Worm (Caenorhabditis elegans): ENCODE results near the gene K08F8.15.

The K08F8.15 gene

DNA sequence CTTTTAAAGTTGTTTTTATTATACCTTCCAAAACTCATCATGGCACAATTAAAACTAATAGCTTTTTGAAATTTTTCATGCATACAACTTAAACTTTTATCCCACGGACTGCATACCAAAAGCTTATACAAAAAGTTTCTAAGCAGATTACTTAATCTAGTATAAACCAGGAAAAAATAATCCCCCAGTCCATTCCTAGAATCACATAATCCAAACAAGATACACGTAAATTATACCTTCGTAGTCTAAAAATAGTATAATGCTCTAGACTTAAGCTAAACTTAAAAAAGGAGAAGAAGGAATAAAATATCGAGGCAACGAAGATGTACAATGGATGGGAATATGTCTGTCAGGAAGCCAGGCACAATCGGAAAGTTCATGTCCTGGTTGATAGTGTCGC lies 28.6 kb downstream of the K08F8.15 start:
- no peak for TF ChIP-seq eyg-1 (tag; optimal IDR thresholded peaks at IDR 0.05)
- TF ChIP-seq sdc-2 (tag; optimal IDR thresholded peaks at IDR 0.05): no peak

DNA sequence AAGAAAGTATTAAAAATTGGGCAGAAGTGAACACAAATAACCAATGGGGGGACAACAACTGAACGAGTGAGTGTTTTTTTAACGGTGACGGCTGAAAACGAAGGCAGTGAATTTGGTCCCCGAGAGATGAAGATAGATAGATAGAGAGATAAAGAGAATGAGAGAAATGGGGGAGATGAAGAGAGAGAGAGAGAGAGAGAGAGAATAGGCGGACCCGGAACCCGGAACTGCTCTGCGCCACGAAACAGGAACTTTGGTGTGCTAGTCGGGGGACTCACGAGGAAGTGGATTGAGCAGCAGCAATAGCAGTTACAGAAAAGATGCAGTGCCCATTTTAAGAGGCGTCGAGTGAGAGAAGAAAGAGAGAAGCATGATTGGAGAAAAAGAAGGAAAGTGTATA lies 29.8 kb downstream of the K08F8.15 start:
- TF ChIP-seq ceh-31 (tag; optimal IDR thresholded peaks at IDR 0.05): peak; percentile 23
- TF ChIP-seq nfya-1 (tag; optimal IDR thresholded peaks at IDR 0.05): peak; percentile 8
- TF ChIP-seq ceh-18 (tag; optimal IDR thresholded peaks at IDR 0.05): peak; percentile 75
- no peak for TF ChIP-seq pax-1 (tag; optimal IDR thresholded peaks at IDR 0.05)
- TF ChIP-seq hlh-13 (GFP tag; optimal IDR thresholded peaks at IDR 0.05): no peak
- TF ChIP-seq tbx-2 (tag; optimal IDR thresholded peaks at IDR 0.05): peak; percentile 44
- TF ChIP-seq ceh-14 (tag; optimal IDR thresholded peaks at IDR 0.05): peak; percentile 19
- TF ChIP-seq fkh-10 (GFP tag; optimal IDR thresholded peaks at IDR 0.05): peak; percentile 9
- peak; percentile 38 for TF ChIP-seq ceh-34 (tag; optimal IDR thresholded peaks at IDR 0.05)
- peak; percentile 77 for TF ChIP-seq unc-42 (tag; optimal IDR thresholded peaks at IDR 0.05)
- no peak for TF ChIP-seq che-1 (tag; optimal IDR thresholded peaks at IDR 0.05)
- no peak for TF ChIP-seq ceh-22 (tag; optimal IDR thresholded peaks at IDR 0.05)
- no peak for TF ChIP-seq lim-6 (tag; optimal IDR thresholded peaks at IDR 0.05)
- no peak for TF ChIP-seq pros-1 (tag; optimal IDR thresholded peaks at IDR 0.05)
- no peak for TF ChIP-seq hlh-15 (tag; optimal IDR thresholded peaks at IDR 0.05)
- no peak for TF ChIP-seq nhr-232 (tag; optimal IDR thresholded peaks at IDR 0.05)

DNA sequence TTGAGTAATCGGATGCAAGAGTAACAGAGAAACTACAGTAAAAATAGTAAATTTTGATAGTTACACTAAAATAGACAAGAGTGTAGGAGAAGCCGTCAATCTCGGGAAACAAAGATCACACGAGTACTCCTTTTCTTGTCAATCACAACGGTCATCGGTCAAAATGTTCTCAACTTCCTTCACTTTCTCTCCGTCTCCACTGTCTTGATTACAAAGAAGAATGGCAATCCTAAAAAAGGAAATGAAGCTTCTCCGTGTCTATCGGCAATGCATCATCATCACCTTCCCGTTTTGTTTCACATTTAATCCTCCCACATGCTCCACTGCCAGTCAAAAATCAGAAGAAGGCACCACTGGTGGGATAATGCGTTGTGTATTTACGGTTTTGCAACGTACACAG lies 33.1 kb downstream of the K08F8.15 start:
- TF ChIP-seq fkh-10 (GFP tag; optimal IDR thresholded peaks at IDR 0.05) (no peak), pha-2 (tag; optimal IDR thresholded peaks at IDR 0.05) (no peak), ceh-31 (tag; optimal IDR thresholded peaks at IDR 0.05) (no peak), sdc-2 (tag; optimal IDR thresholded peaks at IDR 0.05) (no peak), elt-2 (tag; optimal IDR thresholded peaks at IDR 0.05) (no peak), elt-4 (tag; optimal IDR thresholded peaks at IDR 0.05) (no peak), ets-4 (tag; optimal IDR thresholded peaks at IDR 0.05) (no peak), ceh-48 (tag; optimal IDR thresholded peaks at IDR 0.05) (no peak), nhr-11 (tag; optimal IDR thresholded peaks at IDR 0.05) (no peak), ceh-34 (tag; optimal IDR thresholded peaks at IDR 0.05) (no peak), K09A11.1 (tag; optimal IDR thresholded peaks at IDR 0.05; ENCODE audit: insufficient read depth) (no peak), ceh-6 (GFP tag; optimal IDR thresholded peaks at IDR 0.05) (no peak)

DNA sequence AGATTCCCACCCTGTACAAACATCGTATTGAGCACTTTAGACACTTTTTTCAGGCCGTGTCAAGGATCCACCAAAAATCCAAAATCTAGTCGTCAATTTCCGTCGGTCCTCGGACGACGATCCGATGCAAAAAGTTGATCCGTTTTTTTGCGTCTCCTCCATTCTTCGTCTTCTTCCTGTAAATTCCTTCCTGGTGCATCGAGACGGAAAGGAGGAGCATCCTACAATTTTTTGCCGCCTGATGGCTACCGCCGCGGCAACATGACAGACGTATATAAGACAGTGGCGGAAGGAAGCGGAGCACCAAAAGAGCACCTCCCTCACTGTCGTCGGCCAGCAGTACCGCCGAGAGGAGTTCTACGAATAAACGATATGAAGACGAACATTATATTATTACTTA lies 34.2 kb downstream of the K08F8.15 start, which contains the start of gene appg-2:
Gene appg-2, plus strand, starts transcription at position 301 of the 400 bp plus-strand sequence.
- TF ChIP-seq ceh-2 (tag; optimal IDR thresholded peaks at IDR 0.05) (no peak), F13H6.1 (tag; optimal IDR thresholded peaks at IDR 0.05) (no peak), ets-4 (tag; optimal IDR thresholded peaks at IDR 0.05) (no peak), pat-9 (tag; optimal IDR thresholded peaks at IDR 0.05) (no peak), K09A11.1 (tag; optimal IDR thresholded peaks at IDR 0.05; ENCODE audit: insufficient read depth) (no peak), ceh-19 (GFP tag; optimal IDR thresholded peaks at IDR 0.05) (no peak), sox-4 (tag; optimal IDR thresholded peaks at IDR 0.05) (no peak), pha-4 (tag; optimal IDR thresholded peaks at IDR 0.05) (no peak), K02D7.2 (tag; optimal IDR thresholded peaks at IDR 0.05) (no peak), ceh-34 (tag; optimal IDR thresholded peaks at IDR 0.05) (no peak), hlh-6 (tag; optimal IDR thresholded peaks at IDR 0.05) (no peak), hlh-15 (tag; optimal IDR thresholded peaks at IDR 0.05) (no peak), C38D4.7 (GFP tag; optimal IDR thresholded peaks at IDR 0.05) (no peak), ttx-3 (tag; optimal IDR thresholded peaks at IDR 0.05) (no peak)

DNA sequence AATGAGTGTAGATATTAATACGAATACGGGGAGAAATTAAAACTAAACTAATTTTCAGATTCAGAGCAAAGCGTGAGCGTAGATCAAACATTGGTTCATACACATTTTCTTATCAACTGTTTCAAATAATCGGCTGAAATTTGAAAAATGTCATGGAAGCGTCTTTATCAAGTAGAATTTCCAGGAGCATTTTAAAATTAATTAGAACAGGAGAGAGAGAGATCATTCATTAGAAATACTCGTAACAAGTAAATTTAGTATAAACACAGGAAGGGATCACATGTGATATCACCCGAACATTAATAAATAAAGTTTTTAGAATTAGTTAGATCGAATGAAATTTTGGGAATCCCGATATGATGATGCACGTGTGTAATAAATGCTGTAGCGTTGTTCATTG lies 40.3 kb downstream of the K08F8.15 start, which contains the start of gene pho-13:
Gene pho-13, minus strand, starts transcription at position 101 of the 400 bp plus-strand sequence.
- TF ChIP-seq rnt-1 (tag; optimal IDR thresholded peaks at IDR 0.05) (no peak), ttx-3 (tag; optimal IDR thresholded peaks at IDR 0.05) (no peak), syd-9 (tag; optimal IDR thresholded peaks at IDR 0.05) (no peak)
